Fruit fly (Drosophila melanogaster): ENCODE measurements around the gene up.

Gene up

DNA sequence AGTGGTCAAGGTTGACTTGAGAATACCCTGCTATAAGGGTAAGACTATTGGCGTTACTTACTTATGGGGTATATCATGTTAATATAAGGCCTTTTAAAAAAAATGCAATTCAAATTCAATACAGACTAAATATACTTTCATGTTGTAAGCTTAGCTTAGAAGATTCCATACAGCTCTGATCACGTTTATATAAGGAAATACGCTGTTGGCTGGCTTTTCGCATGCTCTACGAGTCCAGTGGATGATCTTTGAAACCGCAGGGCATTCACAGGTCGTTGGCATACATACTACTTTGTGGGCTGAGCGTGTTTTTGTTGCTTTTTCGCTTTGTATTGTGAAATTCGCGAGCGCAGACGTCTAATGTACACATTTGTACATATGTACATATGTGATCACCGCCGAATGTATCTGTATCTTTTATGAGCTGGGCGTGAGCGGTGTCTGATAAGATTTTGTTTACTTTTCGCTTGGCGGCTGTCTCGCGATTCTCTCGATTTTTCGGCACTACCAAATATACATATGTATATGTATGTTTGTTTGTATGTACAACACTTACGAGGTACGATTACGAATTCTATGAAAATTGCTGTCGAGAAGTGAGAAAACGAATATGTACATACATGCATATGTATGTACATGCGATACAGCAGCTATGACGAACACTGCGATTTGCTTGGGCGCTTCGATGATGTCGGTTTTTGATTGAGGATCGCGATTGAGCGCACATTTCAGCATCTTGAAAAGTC lies 32.0 kb upstream of the up start (continued):
- TF ChIP-seq Dfd (GFP tag; optimal IDR thresholded peaks at IDR 0.05), result no peak
- peak; percentile 53 for TF ChIP-seq CG12299 (tag; optimal IDR thresholded peaks at IDR 0.05)
- no peak for TF ChIP-seq Sry-δ (GFP tag; optimal IDR thresholded peaks at IDR 0.05)
- peak; percentile 63 for TF ChIP-seq CG13894 (tag; optimal IDR thresholded peaks at IDR 0.05)
- peak; percentile 38 for TF ChIP-seq Xrp1 (GFP tag; IDR thresholded peaks at IDR 0.05)
- TF ChIP-seq CG12236 (GFP tag; optimal IDR thresholded peaks at IDR 0.05), result no peak
- no peak for TF ChIP-seq CG10565 (GFP tag; optimal IDR thresholded peaks at IDR 0.05)
- no peak for TF ChIP-seq CG14965 (GFP tag; optimal IDR thresholded peaks at IDR 0.05; ENCODE audit: borderline replicate concordance)
- peak; percentile 40 for TF ChIP-seq al (GFP tag; IDR thresholded peaks at IDR 0.05)
- no peak for TF ChIP-seq Lpt (GFP tag; optimal IDR thresholded peaks at IDR 0.05)
- TF ChIP-seq nerfin-1 (tag; optimal IDR thresholded peaks at IDR 0.05), result peak; percentile 4
- 0 out of 3 replicates have a peak, but pooled peaks have one; percentile 34 for TF ChIP-seq CG11456 (GFP tag; IDR thresholded peaks at IDR 0.05)
- peak; percentile 57 for TF ChIP-seq CG12659 (GFP tag; optimal IDR thresholded peaks at IDR 0.05)
- peak; percentile 66 for TF ChIP-seq pfk (GFP tag; optimal IDR thresholded peaks at IDR 0.05)
- TF ChIP-seq gsb-n (tag; optimal IDR thresholded peaks at IDR 0.05), result no peak
- no peak for TF ChIP-seq usp (GFP tag; optimal IDR thresholded peaks at IDR 0.05)
- no peak for TF ChIP-seq CG3726 (GFP tag; IDR thresholded peaks at IDR 0.05)
- TF ChIP-seq CG1233 (GFP tag; optimal IDR thresholded peaks at IDR 0.05), result peak; percentile 32
- no peak for TF ChIP-seq yki (optimal IDR thresholded peaks at IDR 0.05)
- no peak for TF ChIP-seq Opbp (GFP tag; IDR thresholded peaks at IDR 0.05; ENCODE audit: partially characterized antibody)
- TF ChIP-seq fd64A (GFP tag; optimal IDR thresholded peaks at IDR 0.05), result peak; percentile 30
- TF ChIP-seq Hmr (GFP tag; optimal IDR thresholded peaks at IDR 0.05), result peak; percentile 81
- TF ChIP-seq dimm (GFP tag; IDR thresholded peaks at IDR 0.05), result no peak
- peak; percentile 6 for TF ChIP-seq CG8924 (tag; optimal IDR thresholded peaks at IDR 0.05)
- TF ChIP-seq CG9932 (GFP tag; IDR thresholded peaks at IDR 0.05), result peak; percentile 71
- TF ChIP-seq MTF-1 (GFP tag; optimal IDR thresholded peaks at IDR 0.05; ENCODE audit: borderline replicate concordance), result peak; percentile 78
- TF ChIP-seq CG17802 (tag; optimal IDR thresholded peaks at IDR 0.05), result no peak
- no peak for TF ChIP-seq CG30020 (tag; optimal IDR thresholded peaks at IDR 0.05)
- TF ChIP-seq CG6791 (GFP tag; IDR thresholded peaks at IDR 0.05; ENCODE audit: partially characterized antibody), result no peak
- peak; percentile 52 for TF ChIP-seq CG7786 (GFP tag; optimal IDR thresholded peaks at IDR 0.05)
- no peak for TF ChIP-seq Six4 (GFP tag; optimal IDR thresholded peaks at IDR 0.05)
- peak; percentile 50 for TF ChIP-seq CG3847 (GFP tag; IDR thresholded peaks at IDR 0.05)
- no peak for TF ChIP-seq gt (GFP tag; IDR thresholded peaks at IDR 0.05)
- peak; percentile 46 for TF ChIP-seq CG32532 (GFP tag; IDR thresholded peaks at IDR 0.05)
- no peak for TF ChIP-seq unc-4 (GFP tag; IDR thresholded peaks at IDR 0.05; ENCODE audit: partially characterized antibody)
- TF ChIP-seq fu2 (GFP tag; optimal IDR thresholded peaks at IDR 0.05), result peak; percentile 20
- peak; percentile 4 for TF ChIP-seq dm (GFP tag; optimal IDR thresholded peaks at IDR 0.05)
- peak; percentile 39 for TF ChIP-seq CG12155 (GFP tag; optimal IDR thresholded peaks at IDR 0.05)
- TF ChIP-seq CG2120 (GFP tag; optimal IDR thresholded peaks at IDR 0.05), result peak; percentile 83
- TF ChIP-seq dpn (GFP tag; optimal IDR thresholded peaks at IDR 0.05), result peak; percentile 23 to 44
- TF ChIP-seq Antp (GFP tag; optimal IDR thresholded peaks at IDR 0.05), result peak; percentile 25
- TF ChIP-seq CG6689 (GFP tag; IDR thresholded peaks at IDR 0.05), result no peak
- TF ChIP-seq CG1602 (GFP tag; optimal IDR thresholded peaks at IDR 0.05), result no peak
- peak; percentile 50 for TF ChIP-seq CG12769 (tag; optimal IDR thresholded peaks at IDR 0.05)
- 0 out of 3 replicates have a peak, but pooled peaks have one; percentile 20 for TF ChIP-seq CG17361 (GFP tag; IDR thresholded peaks at IDR 0.05)
- TF ChIP-seq CG11093 (GFP tag; IDR thresholded peaks at IDR 0.05), result no peak
- no peak for TF ChIP-seq CG17328 (GFP tag; IDR thresholded peaks at IDR 0.05)
- TF ChIP-seq wek (GFP tag; optimal IDR thresholded peaks at IDR 0.05), result peak; percentile 77
- no peak for TF ChIP-seq Bgb (GFP tag; IDR thresholded peaks at IDR 0.05; ENCODE audit: partially characterized antibody)
- no peak for TF ChIP-seq GATAe (GFP tag; conservative IDR thresholded peaks at IDR 0.05)
